Fruit fly (Drosophila melanogaster): ENCODE data around the gene Pglym78.

- TF ChIP-seq CG8319 (GFP tag; optimal IDR thresholded peaks at IDR 0.05): peak; percentile 49
- peak; percentile 30 for TF ChIP-seq Hr38 (GFP tag; optimal IDR thresholded peaks at IDR 0.05)
- TF ChIP-seq CG6854 (GFP tag; optimal IDR thresholded peaks at IDR 0.05): peak; percentile 39
- peak; percentile 75 for TF ChIP-seq pdm3 (GFP tag; optimal IDR thresholded peaks at IDR 0.05)
- no peak for TF ChIP-seq CG9139 (GFP tag; optimal IDR thresholded peaks at IDR 0.05)
These were observed 25.0 kb upstream of the Pglym78 start, which contains the start of the genes yem and Ctl2 for dm6 chr3R:29122817-29123611.
